Fruit fly (Drosophila melanogaster) whole organism, embryonic: ENCODE data around the gene v.

ENCODE experiments used
- Bgb ChIP-seq: fragments of 200-800 bp; sonication (Bioruptor generic); IDR thresholded peaks from 2 replicates; pipeline ENCODE4 v1.3.6; 2022; ENCODE audit warnings: missing biosample characterization, missing genetic modification characterization; ENCODE audit not compliant: partially characterized antibody
- CG10979 ChIP-seq: fragments of 200-800 bp; sonication (Bioruptor generic); optimal IDR thresholded peaks from 2 replicates; lab custom pipeline; 2018; ENCODE audit warnings: missing biosample characterization, mild to moderate bottlenecking, missing genetic modification characterization, moderate library complexity
- CG11398 ChIP-seq: fragments of 200-800 bp; sonication (Bioruptor generic); optimal IDR thresholded peaks from 2 replicates; lab custom pipeline; 2016; ENCODE audit warnings: missing biosample characterization, missing genetic modification characterization
- CG12659 ChIP-seq: fragments of 200-800 bp; sonication (Bioruptor generic); optimal IDR thresholded peaks from 3 replicates; lab custom pipeline; 2017; ENCODE audit warnings: mild to moderate bottlenecking, missing biosample characterization, missing genetic modification reagents, missing genetic modification characterization
- CG13287 ChIP-seq: fragments of 200-800 bp; sonication (Bioruptor generic); IDR thresholded peaks from 2 replicates; pipeline ENCODE4 v1.3.6; 2022; ENCODE audit warnings: missing biosample characterization, missing genetic modification characterization; ENCODE audit not compliant: partially characterized antibody
- CG14860 ChIP-seq: fragments of 200-800 bp; sonication (Bioruptor generic); IDR thresholded peaks from 3 replicates; pipeline ENCODE4 v1.3.6; 2022; ENCODE audit warnings: missing biosample characterization, missing genetic modification characterization; ENCODE audit not compliant: partially characterized antibody
- CG16779 ChIP-seq: fragments of 200-800 bp; sonication (Bioruptor generic); IDR thresholded peaks from 2 replicates; pipeline ENCODE4 v1.3.6; 2022; ENCODE audit warnings: missing biosample characterization, missing genetic modification characterization
- CG17612 ChIP-seq: fragments of 200-800 bp; sonication (Bioruptor generic); IDR thresholded peaks from 2 replicates; pipeline ENCODE4 v1.3.6; 2022; ENCODE audit warnings: missing biosample characterization, missing genetic modification characterization
- CG2120 ChIP-seq: fragments of 200-800 bp; sonication (Bioruptor generic); optimal IDR thresholded peaks from 3 replicates; lab custom pipeline; 2016; ENCODE audit warnings: missing biosample characterization, missing genetic modification characterization
- CG31224 ChIP-seq: fragments of 200-800 bp; sonication (Bioruptor generic); IDR thresholded peaks from 2 replicates; pipeline ENCODE4 v1.3.6; 2022; ENCODE audit warnings: missing biosample characterization, missing genetic modification characterization
- CG4328 ChIP-seq: fragments of 200-800 bp; sonication (Bioruptor generic); optimal IDR thresholded peaks from 3 replicates; lab custom pipeline; 2017; ENCODE audit warnings: missing biosample characterization, missing genetic modification reagents, missing genetic modification characterization
- CG4617 ChIP-seq: fragments of 200-800 bp; sonication (Bioruptor generic); optimal IDR thresholded peaks from 3 replicates; lab custom pipeline; 2016; ENCODE audit warnings: missing biosample characterization, missing genetic modification characterization, borderline replicate concordance
- CG6254 ChIP-seq: fragments of 200-800 bp; sonication (Bioruptor generic); optimal IDR thresholded peaks from 3 replicates; lab custom pipeline; 2017; ENCODE audit warnings: mild to moderate bottlenecking, missing biosample characterization, missing genetic modification reagents, missing genetic modification characterization
- CG6272 ChIP-seq: fragments of 200-800 bp; sonication (Bioruptor generic); IDR thresholded peaks from 2 replicates; pipeline ENCODE4 v1.3.6; 2022; ENCODE audit warnings: missing biosample characterization, missing genetic modification characterization
- CG7786 ChIP-seq: fragments of 200-800 bp; sonication (Bioruptor generic); optimal IDR thresholded peaks from 2 replicates; lab custom pipeline; 2016; ENCODE audit warnings: missing biosample characterization, missing genetic modification characterization
- CG8478 ChIP-seq: fragments of >200 bp; optimal IDR thresholded peaks from 2 replicates; lab custom pipeline; 2018
- CG9727 ChIP-seq: fragments of 200-800 bp; sonication (Bioruptor generic); optimal IDR thresholded peaks from 3 replicates; lab custom pipeline; 2017; ENCODE audit warnings: missing biosample characterization, mild to moderate bottlenecking, missing genetic modification characterization
- CG9817 ChIP-seq: fragments of 200-800 bp; sonication (Bioruptor generic); optimal IDR thresholded peaks from 2 replicates; lab custom pipeline; 2018; ENCODE audit warnings: missing biosample characterization, mild to moderate bottlenecking, missing genetic modification characterization, moderate library complexity
- D19B ChIP-seq: fragments of 200-800 bp; sonication (Bioruptor generic); optimal IDR thresholded peaks from 2 replicates; lab custom pipeline; 2017; ENCODE audit warnings: missing biosample characterization, mild to moderate bottlenecking, missing genetic modification characterization
- Dfd ChIP-seq, 2 experiments: fragments of >200 bp; optimal IDR thresholded peaks; 2 replicates each; lab custom pipeline; 2017; ENCODE audit warnings: missing biosample characterization in 2 of 2, missing genetic modification characterization in 2 of 2
- Dip2 ChIP-seq: fragments of 200-800 bp; sonication (Bioruptor generic); IDR thresholded peaks from 2 replicates; pipeline ENCODE4 v1.3.6; 2022; ENCODE audit warnings: missing biosample characterization, missing genetic modification characterization
- GATAe ChIP-seq: fragments of 200-800 bp; sonication (Bioruptor generic); conservative IDR thresholded peaks from 2 replicates; pipeline ENCODE4 v1.3.6; 2022; ENCODE audit warnings: missing biosample characterization, missing genetic modification characterization
- HLHmδ ChIP-seq: fragments of 200-800 bp; sonication (Bioruptor generic); optimal IDR thresholded peaks from 2 replicates; lab custom pipeline; 2018; ENCODE audit warnings: missing biosample characterization, mild to moderate bottlenecking, missing genetic modification characterization, moderate library complexity
- Hey ChIP-seq: fragments of 200-800 bp; sonication (Bioruptor generic); optimal IDR thresholded peaks from 3 replicates; lab custom pipeline; 2018; ENCODE audit warnings: missing biosample characterization, mild to moderate bottlenecking, missing genetic modification characterization
- Hsf ChIP-seq: fragments of 200-800 bp; sonication (Bioruptor generic); optimal IDR thresholded peaks from 3 replicates; lab custom pipeline; 2016; ENCODE audit warnings: missing biosample characterization, missing genetic modification characterization
- Lim3 ChIP-seq: fragments of 200-800 bp; sonication (Bioruptor generic); IDR thresholded peaks from 2 replicates; pipeline ENCODE4 v1.3.6; 2022; ENCODE audit warnings: missing biosample characterization, missing genetic modification characterization
- Opbp ChIP-seq: fragments of 200-800 bp; sonication (Bioruptor generic); IDR thresholded peaks from 3 replicates; pipeline ENCODE4 v1.3.6; 2022; ENCODE audit warnings: missing biosample characterization, missing genetic modification characterization; ENCODE audit not compliant: partially characterized antibody
- Sox102F ChIP-seq: fragments of 200-800 bp; sonication (Bioruptor generic); optimal IDR thresholded peaks from 2 replicates; lab custom pipeline; 2018; ENCODE audit warnings: missing biosample characterization, mild to moderate bottlenecking, missing genetic modification characterization, moderate library complexity
- al ChIP-seq: fragments of 200-800 bp; sonication (Bioruptor generic); IDR thresholded peaks from 2 replicates; pipeline ENCODE4 v1.3.6; 2022; ENCODE audit warnings: missing biosample characterization, missing genetic modification characterization
- aop ChIP-seq: fragments of 200-800 bp; sonication (Bioruptor generic); IDR thresholded peaks from 2 replicates; pipeline ENCODE4 v1.3.6; 2022; ENCODE audit warnings: missing biosample characterization, missing genetic modification characterization
- ap ChIP-seq: fragments of 200-800 bp; sonication (Bioruptor generic); IDR thresholded peaks from 2 replicates; pipeline ENCODE4 v1.3.6; 2022; ENCODE audit warnings: missing biosample characterization, missing genetic modification characterization
- az2 ChIP-seq: fragments of 200-800 bp; sonication (Bioruptor generic); optimal IDR thresholded peaks from 3 replicates; lab custom pipeline; 2016; ENCODE audit warnings: missing biosample characterization, missing genetic modification characterization
- dati ChIP-seq: fragments of 200-800 bp; sonication (Bioruptor generic); IDR thresholded peaks from 2 replicates; pipeline ENCODE4 v1.3.6; 2022; ENCODE audit warnings: missing biosample characterization, missing genetic modification characterization
- esg ChIP-seq: fragments of 200-800 bp; sonication (Bioruptor generic); conservative IDR thresholded peaks from 2 replicates; pipeline ENCODE4 v1.3.6; 2022; ENCODE audit warnings: missing biosample characterization, missing genetic modification characterization
- ftz-f1 ChIP-seq: fragments of 200-800 bp; sonication (Bioruptor generic); optimal IDR thresholded peaks from 2 replicates; lab custom pipeline; 2016; ENCODE audit warnings: missing biosample characterization, missing genetic modification characterization
- gsb ChIP-seq: fragments of 200-800 bp; sonication (Bioruptor generic); IDR thresholded peaks from 2 replicates; pipeline ENCODE4 v1.3.6; 2022; ENCODE audit warnings: missing biosample characterization, missing genetic modification characterization
- hb ChIP-seq: fragments of 200-800 bp; sonication (Bioruptor generic); IDR thresholded peaks from 3 replicates; pipeline ENCODE4 v1.3.6; 2022; ENCODE audit warnings: missing biosample characterization, missing genetic modification characterization; ENCODE audit not compliant: partially characterized antibody
- lab ChIP-seq: fragments of 200-800 bp; sonication (Bioruptor generic); optimal IDR thresholded peaks from 3 replicates; lab custom pipeline; 2017; ENCODE audit warnings: missing biosample characterization, missing genetic modification characterization, mild to moderate bottlenecking, moderate library complexity, missing genetic modification reagents
- lov ChIP-seq, 2 experiments: fragments of 200-800 bp in 1 of 2; fragments of >200 bp in 1 of 2; sonication (Bioruptor generic) in 1 of 2; IDR thresholded peaks in 1 of 2; optimal IDR thresholded peaks in 1 of 2; 2 replicates in 1 of 2; 3 replicates in 1 of 2; pipeline versions ENCODE4 v1.3.6 to Lab custom; 2017 to 2022; ENCODE audit warnings: missing biosample characterization in 1 of 2, missing genetic modification characterization in 1 of 2
- nau ChIP-seq: fragments of 200-800 bp; sonication (Bioruptor generic); optimal IDR thresholded peaks from 3 replicates; lab custom pipeline; 2017; ENCODE audit warnings: missing biosample characterization, mild to moderate bottlenecking, missing genetic modification characterization, missing genetic modification reagents
- pfk ChIP-seq: fragments of 200-800 bp; sonication (Bioruptor generic); optimal IDR thresholded peaks from 2 replicates; lab custom pipeline; 2018; ENCODE audit warnings: missing biosample characterization, mild to moderate bottlenecking, missing genetic modification characterization, moderate library complexity
- row ChIP-seq: fragments of 200-800 bp; sonication (Bioruptor generic); IDR thresholded peaks from 3 replicates; pipeline ENCODE4 v1.3.6; 2022; ENCODE audit warnings: missing biosample characterization, missing genetic modification characterization
- slbo ChIP-seq: fragments of 200-800 bp; sonication (Bioruptor generic); IDR thresholded peaks from 2 replicates; pipeline ENCODE4 v1.3.6; 2022; ENCODE audit warnings: missing biosample characterization, missing genetic modification characterization
- sna ChIP-seq: fragments of 200-800 bp; sonication (Bioruptor generic); IDR thresholded peaks from 2 replicates; pipeline ENCODE4 v1.3.6; 2022; ENCODE audit warnings: missing biosample characterization, missing genetic modification characterization; ENCODE audit not compliant: partially characterized antibody
- sqz ChIP-seq: fragments of 200-800 bp; sonication (Bioruptor generic); optimal IDR thresholded peaks from 3 replicates; lab custom pipeline; 2018; ENCODE audit warnings: missing biosample characterization, mild to moderate bottlenecking, missing genetic modification characterization
- tgo ChIP-seq: fragments of 200-800 bp; sonication (Bioruptor generic); IDR thresholded peaks from 3 replicates; pipeline ENCODE4 v1.3.6; 2022; ENCODE audit warnings: missing biosample characterization, missing genetic modification characterization
- trem ChIP-seq: fragments of 200-800 bp; optimal IDR thresholded peaks from 3 replicates; lab custom pipeline; 2019; ENCODE audit warnings: missing biosample characterization, mild to moderate bottlenecking, missing genetic modification characterization, moderate library complexity
- unpg ChIP-seq: fragments of 200-800 bp; sonication (Bioruptor generic); optimal IDR thresholded peaks from 3 replicates; lab custom pipeline; 2018; ENCODE audit warnings: missing biosample characterization, mild to moderate bottlenecking, missing genetic modification characterization, moderate library complexity
- yki ChIP-seq: fragments of >200 bp; optimal IDR thresholded peaks from 3 replicates; lab custom pipeline; 2018
- z ChIP-seq: fragments of 200-800 bp; sonication (Bioruptor generic); IDR thresholded peaks from 3 replicates; pipeline ENCODE4 v1.3.6; 2022; ENCODE audit warnings: missing biosample characterization, missing genetic modification characterization
- zen2 ChIP-seq: fragments of 200-800 bp; sonication (Bioruptor generic); IDR thresholded peaks from 3 replicates; pipeline ENCODE4 v1.3.6; 2022; ENCODE audit warnings: missing biosample characterization, missing genetic modification characterization; ENCODE audit not compliant: partially characterized antibody

Gene v

DNA sequence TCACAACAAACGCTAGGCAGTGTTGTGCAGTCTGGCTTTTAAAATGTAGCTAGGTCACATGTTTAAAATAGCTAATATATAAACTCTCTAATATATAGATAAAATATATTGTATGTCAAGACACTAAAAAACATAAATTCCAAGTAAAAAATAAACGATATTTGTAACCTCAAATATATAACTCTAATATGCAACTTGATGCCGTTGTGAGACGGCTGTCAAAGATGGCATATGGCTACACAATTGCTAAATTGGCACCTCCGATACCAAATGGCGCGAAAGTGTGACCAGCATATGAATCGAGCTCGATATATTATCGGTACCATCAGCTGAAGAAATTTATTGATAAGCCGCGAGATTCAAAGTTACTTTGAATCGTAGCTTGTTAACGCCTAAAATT, 24.5 kb upstream of the v start, which contains the start of gene CG1582 (continued):
- TF ChIP-seq D19B (GFP tag; lab: Kevin White, UChicago), result no peak
- peak; percentile 11 for TF ChIP-seq CG4617 (GFP tag; lab: Kevin White, UChicago)
- no peak for TF ChIP-seq CG31224 (GFP tag; lab: Robert Waterston, UW)
- TF ChIP-seq CG10979 (tag; lab: Kevin White, UChicago), result peak; percentile 16
- no peak for TF ChIP-seq Lim3 (GFP tag; lab: Robert Waterston, UW)
- peak; percentile 94 for TF ChIP-seq row (GFP tag; lab: Robert Waterston, UW)
- no peak for TF ChIP-seq HLHmδ (GFP tag; lab: Kevin White, UChicago)
- TF ChIP-seq sqz (GFP tag; lab: Kevin White, UChicago), result no peak
- TF ChIP-seq CG17612 (GFP tag; lab: Robert Waterston, UW), result no peak
- TF ChIP-seq esg (GFP tag; lab: Robert Waterston, UW), result no peak
- TF ChIP-seq CG13287 (GFP tag; lab: Robert Waterston, UW), result peak; percentile 43; the same call in 1 of the 2 replicates
- TF ChIP-seq Dfd (GFP tag; optimal IDR thresholded peaks at IDR 0.05; lab: Kevin White, UChicago), result no peak
- no peak for TF ChIP-seq Bgb (GFP tag; lab: Robert Waterston, UW)
- TF ChIP-seq slbo (GFP tag; lab: Robert Waterston, UW), result peak; percentile 10; the same call in 1 of the 2 replicates
- TF ChIP-seq z (GFP tag; lab: Robert Waterston, UW), result no peak
- TF ChIP-seq Hey (tag; lab: Kevin White, UChicago), result no peak
- no peak for TF ChIP-seq CG6254 (GFP tag; lab: Kevin White, UChicago)
- TF ChIP-seq CG11398 (GFP tag; lab: Kevin White, UChicago), result no peak
- TF ChIP-seq CG4328 (GFP tag; lab: Kevin White, UChicago), result no peak
- peak; percentile 34; the same call in 1 of the 2 replicates for TF ChIP-seq al
- no peak for TF ChIP-seq pfk
- TF ChIP-seq sna (GFP tag; lab: Robert Waterston, UW), result no peak
- TF ChIP-seq aop, result no peak
- TF ChIP-seq CG8478 (lab: Kevin White, UChicago), result no peak
- peak; percentile 27 for TF ChIP-seq CG2120 (GFP tag; lab: Kevin White, UChicago)
- TF ChIP-seq Hsf (GFP tag; lab: Kevin White, UChicago), result no peak
- TF ChIP-seq CG14860, result 0 out of 3 replicates have a peak, but pooled peaks have one; percentile 27
- TF ChIP-seq dati (GFP tag; lab: Robert Waterston, UW), result no peak
- TF ChIP-seq ftz-f1 (GFP tag; lab: Kevin White, UChicago), result no peak
- TF ChIP-seq CG16779, result no peak
- TF ChIP-seq zen2 (GFP tag; lab: Robert Waterston, UW), result no peak
- TF ChIP-seq nau (GFP tag; lab: Kevin White, UChicago), result no peak
- peak; percentile 10 for TF ChIP-seq lab (GFP tag; lab: Kevin White, UChicago)
- peak; percentile 6 for TF ChIP-seq CG9817 (tag; lab: Kevin White, UChicago)
- TF ChIP-seq hb, result no peak
- TF ChIP-seq CG12659 (GFP tag; lab: Kevin White, UChicago), result peak; percentile 34
- TF ChIP-seq unpg (GFP tag; lab: Kevin White, UChicago), result peak; percentile 14
- TF ChIP-seq Opbp (GFP tag; lab: Robert Waterston, UW), result no peak
- peak; percentile 59 for TF ChIP-seq trem
- no peak for TF ChIP-seq ap (GFP tag; lab: Robert Waterston, UW)
- TF ChIP-seq yki (lab: Kevin White, UChicago), result no peak
- TF ChIP-seq az2 (GFP tag; lab: Kevin White, UChicago), result no peak
- TF ChIP-seq Dip2 (GFP tag; lab: Robert Waterston, UW), result no peak
- TF ChIP-seq CG7786 (GFP tag; lab: Kevin White, UChicago), result no peak
- no peak for TF ChIP-seq CG9727
- TF ChIP-seq GATAe (GFP tag; lab: Robert Waterston, UW), result no peak
- no peak for TF ChIP-seq CG6272 (GFP tag; lab: Robert Waterston, UW)
- TF ChIP-seq gsb, result no peak
- TF ChIP-seq tgo (GFP tag; lab: Robert Waterston, UW), result no peak
- no peak for TF ChIP-seq lov (optimal IDR thresholded peaks at IDR 0.05; lab: Kevin White, UChicago)
- no peak for TF ChIP-seq lov (GFP tag; IDR thresholded peaks at IDR 0.05; lab: Robert Waterston, UW)
- TF ChIP-seq Sox102F (GFP tag; lab: Kevin White, UChicago), result no peak
